Fruit fly (Drosophila melanogaster): ENCODE results near the gene p115.

- TF ChIP-seq CG7045 (GFP tag; optimal IDR thresholded peaks at IDR 0.05) (no peak), ovo (GFP tag; optimal IDR thresholded peaks at IDR 0.05) (no peak), Mnt (GFP tag; optimal IDR thresholded peaks at IDR 0.05) (no peak), kay (GFP tag; ENCODE audit: borderline replicate concordance) (no peak), pad (GFP tag; optimal IDR thresholded peaks at IDR 0.05) (no peak), CG7101 (tag; optimal IDR thresholded peaks at IDR 0.05) (no peak), CG33017 (tag; optimal IDR thresholded peaks at IDR 0.05) (no peak), CG14711 (tag; optimal IDR thresholded peaks at IDR 0.05) (no peak), cnc (optimal IDR thresholded peaks at IDR 0.05) (no peak), tj (GFP tag; optimal IDR thresholded peaks at IDR 0.05) (no peak), cic (GFP tag; optimal IDR thresholded peaks at IDR 0.05) (no peak)
These were observed 15.1 kb upstream of the p115 start, which contains the start of gene Ir7d for dm6 chrX:7878736-7879135.
